Worm (Caenorhabditis elegans) whole organism, mixed stage, embryonic: ENCODE data around the gene F31E3.6.
A peak's percentile ranks its signal among the peaks of the same experiment; 100 is the strongest.

ENCODE experiments used
- M03D4.4 ChIP-seq: sonication (generic microtip); optimal IDR thresholded peaks from 2 replicates; lab custom pipeline; 2017; ENCODE audit warnings: mild to moderate bottlenecking, missing genetic modification characterization, missing compliant biosample characterization
- bed-3 ChIP-seq: fragments of 200-800 bp; sonication (Bioruptor generic); optimal IDR thresholded peaks from 3 replicates; lab custom pipeline; 2018; ENCODE audit warnings: mild to moderate bottlenecking, missing genetic modification characterization, moderate library complexity, missing compliant biosample characterization
- blmp-1 ChIP-seq: fragments of 150-350 bp; optimal IDR thresholded peaks from 2 replicates; lab custom pipeline; 2014; ENCODE audit warnings: missing biosample characterization, missing genetic modification characterization
- ceh-39 ChIP-seq: fragments of 150-350 bp; optimal IDR thresholded peaks from 2 replicates; lab custom pipeline; 2014; ENCODE audit warnings: missing biosample characterization, missing genetic modification characterization
- ceh-43 ChIP-seq: fragments of 200-800 bp; sonication (Bioruptor generic); optimal IDR thresholded peaks from 2 replicates; lab custom pipeline; 2018; ENCODE audit warnings: mild to moderate bottlenecking, missing genetic modification characterization, moderate library complexity, missing compliant biosample characterization
- ceh-83 ChIP-seq: fragments of 200-800 bp; sonication (Bioruptor generic); optimal IDR thresholded peaks from 2 replicates; lab custom pipeline; 2018; ENCODE audit warnings: mild to moderate bottlenecking, missing genetic modification characterization, missing compliant biosample characterization
- ces-1 ChIP-seq: fragments of 150-350 bp; optimal IDR thresholded peaks from 2 replicates; lab custom pipeline; 2014; ENCODE audit warnings: missing biosample characterization, missing genetic modification reagents, missing genetic modification characterization
- cnd-1 ChIP-seq: fragments of 200-800 bp; sonication (Bioruptor generic); optimal IDR thresholded peaks from 2 replicates; lab custom pipeline; 2018; ENCODE audit warnings: mild to moderate bottlenecking, missing genetic modification characterization, missing compliant biosample characterization
- drap-1 ChIP-seq: fragments of 200-800 bp; sonication (Bioruptor generic); optimal IDR thresholded peaks from 3 replicates; lab custom pipeline; 2018; ENCODE audit warnings: mild to moderate bottlenecking, missing genetic modification characterization, missing compliant biosample characterization
- elt-1 ChIP-seq: sonication (generic microtip); optimal IDR thresholded peaks from 2 replicates; lab custom pipeline; 2017; ENCODE audit warnings: missing genetic modification characterization, mild to moderate bottlenecking, missing compliant biosample characterization, antibody characterized with exemption, moderate library complexity, borderline replicate concordance; ENCODE audit not compliant: insufficient read depth
- elt-3 ChIP-seq: fragments of 150-350 bp; optimal IDR thresholded peaks from 2 replicates; lab custom pipeline; 2014; ENCODE audit warnings: missing biosample characterization, missing genetic modification characterization
- ham-2 ChIP-seq: fragments of 200-800 bp; sonication (Bioruptor generic); optimal IDR thresholded peaks from 2 replicates; lab custom pipeline; 2018; ENCODE audit warnings: mild to moderate bottlenecking, missing genetic modification characterization, missing compliant biosample characterization
- hlh-1 ChIP-seq: fragments of 150-350 bp; optimal IDR thresholded peaks from 2 replicates; lab custom pipeline; 2014; ENCODE audit warnings: missing biosample characterization, missing genetic modification reagents, missing genetic modification characterization
- lin-13 ChIP-seq: fragments of 150-350 bp; optimal IDR thresholded peaks from 2 replicates; lab custom pipeline; 2014; ENCODE audit warnings: missing biosample characterization, missing genetic modification characterization
- lin-32 ChIP-seq: fragments of 200-800 bp; sonication (Bioruptor generic); optimal IDR thresholded peaks from 2 replicates; lab custom pipeline; 2018; ENCODE audit warnings: mild to moderate bottlenecking, missing genetic modification characterization, missing compliant biosample characterization
- lsy-2 ChIP-seq: fragments of 150-350 bp; optimal IDR thresholded peaks from 2 replicates; lab custom pipeline; 2014; ENCODE audit warnings: missing biosample characterization, missing genetic modification characterization
- mab-5 ChIP-seq: fragments of 150-350 bp; optimal IDR thresholded peaks from 2 replicates; lab custom pipeline; 2014; ENCODE audit warnings: missing biosample characterization, missing genetic modification characterization
- mep-1 ChIP-seq: fragments of 150-350 bp; optimal IDR thresholded peaks from 2 replicates; lab custom pipeline; 2017; ENCODE audit warnings: missing biosample characterization, missing genetic modification reagents, missing genetic modification characterization, inconsistent platforms
- mls-2 ChIP-seq: sonication (generic microtip); optimal IDR thresholded peaks from 2 replicates; lab custom pipeline; 2016; ENCODE audit warnings: mild to moderate bottlenecking, missing genetic modification characterization, moderate library complexity, missing compliant biosample characterization
- nhr-12 ChIP-seq: fragments of 150-350 bp; optimal IDR thresholded peaks from 2 replicates; lab custom pipeline; 2014; ENCODE audit warnings: missing biosample characterization, missing genetic modification characterization
- nhr-2 ChIP-seq: fragments of 150-350 bp; optimal IDR thresholded peaks from 2 replicates; lab custom pipeline; 2014; ENCODE audit warnings: missing biosample characterization, missing genetic modification characterization
- nhr-237 ChIP-seq: fragments of 150-350 bp; optimal IDR thresholded peaks from 2 replicates; lab custom pipeline; 2014; ENCODE audit warnings: missing biosample characterization, missing genetic modification characterization
- nhr-28 ChIP-seq: fragments of 150-350 bp; optimal IDR thresholded peaks from 2 replicates; lab custom pipeline; 2014; ENCODE audit warnings: missing biosample characterization, missing genetic modification characterization
- nhr-76 ChIP-seq: sonication (generic microtip); optimal IDR thresholded peaks from 2 replicates; lab custom pipeline; 2017; ENCODE audit warnings: missing biosample characterization, missing genetic modification characterization
- pha-4 ChIP-seq: fragments of 150-350 bp; optimal IDR thresholded peaks from 2 replicates; lab custom pipeline; 2018; ENCODE audit warnings: missing biosample characterization, missing genetic modification reagents, missing genetic modification characterization
- sem-2 ChIP-seq: fragments of 200-800 bp; sonication (Bioruptor generic); optimal IDR thresholded peaks from 2 replicates; lab custom pipeline; 2018; ENCODE audit warnings: mild to moderate bottlenecking, missing genetic modification characterization, missing compliant biosample characterization
- snpc-4 ChIP-seq: fragments of 150-350 bp; optimal IDR thresholded peaks from 2 replicates; lab custom pipeline; 2014; ENCODE audit warnings: missing biosample characterization, missing genetic modification characterization
- sptf-1 ChIP-seq: sonication (generic microtip); optimal IDR thresholded peaks from 2 replicates; lab custom pipeline; 2017; ENCODE audit warnings: mild to moderate bottlenecking, missing genetic modification characterization, moderate library complexity, missing compliant biosample characterization
- tbx-8 ChIP-seq: fragments of 200-800 bp; sonication (Bioruptor generic); optimal IDR thresholded peaks from 2 replicates; lab custom pipeline; 2018; ENCODE audit warnings: mild to moderate bottlenecking, missing genetic modification characterization, moderate library complexity, missing compliant biosample characterization
- unc-120 ChIP-seq: sonication (generic microtip); optimal IDR thresholded peaks from 2 replicates; lab custom pipeline; 2017; ENCODE audit warnings: missing genetic modification characterization, missing compliant biosample characterization; ENCODE audit not compliant: poor library complexity, severe bottlenecking
- unc-39 ChIP-seq: fragments of 150-350 bp; optimal IDR thresholded peaks from 2 replicates; lab custom pipeline; 2014; ENCODE audit warnings: missing biosample characterization, missing genetic modification characterization
- unc-62 ChIP-seq: fragments of 150-350 bp; optimal IDR thresholded peaks from 2 replicates; lab custom pipeline; 2014; ENCODE audit warnings: missing biosample characterization, missing genetic modification reagents, missing genetic modification characterization
- zip-8 ChIP-seq: fragments of 150-350 bp; optimal IDR thresholded peaks from 2 replicates; lab custom pipeline; 2014; ENCODE audit warnings: missing biosample characterization, missing genetic modification characterization
- ztf-11 ChIP-seq: fragments of 150-350 bp; optimal IDR thresholded peaks from 2 replicates; lab custom pipeline; 2014; ENCODE audit warnings: missing biosample characterization, missing genetic modification characterization

The F31E3.6 gene

ce11 chrIII:6968655-6969054, 13.2 kb upstream of the F31E3.6 start:
- TF ChIP-seq lin-13 (tag; lab: Kevin White, UChicago) (no peak), snpc-4 (tag; lab: Kevin White, UChicago) (no peak)

- TF ChIP-seq snpc-4 (tag; lab: Kevin White, UChicago) (no peak), pha-4 (no peak), ces-1 (GFP tag; lab: Kevin White, UChicago) (no peak), lin-13 (tag; lab: Kevin White, UChicago) (no peak), sptf-1 (tag; lab: Kevin White, UChicago) (no peak), ceh-83 (GFP tag; lab: Kevin White, UChicago) (no peak), zip-8 (tag; lab: Kevin White, UChicago) (no peak), nhr-28 (tag; lab: Kevin White, UChicago) (no peak), sem-2 (no peak), tbx-8 (GFP tag; lab: Kevin White, UChicago) (no peak), mls-2 (tag; lab: Kevin White, UChicago) (no peak), unc-62 (no peak), lsy-2 (tag; lab: Kevin White, UChicago) (no peak), mep-1 (tag; lab: Kevin White, UChicago) (no peak), elt-1 (tag; lab: Kevin White, UChicago) (no peak), lin-32 (GFP tag; lab: Kevin White, UChicago) (no peak), elt-3 (no peak), ceh-43 (no peak), ztf-11 (tag; lab: Kevin White, UChicago) (no peak), nhr-76 (tag; lab: Kevin White, UChicago) (no peak)
Observed at ce11 chrIII:6969090-6969489, 12.8 kb upstream of the F31E3.6 start, which contains the start of gene F31E3.12. F31E3.12 (plus strand) TSS chrIII:6969390.

DNA sequence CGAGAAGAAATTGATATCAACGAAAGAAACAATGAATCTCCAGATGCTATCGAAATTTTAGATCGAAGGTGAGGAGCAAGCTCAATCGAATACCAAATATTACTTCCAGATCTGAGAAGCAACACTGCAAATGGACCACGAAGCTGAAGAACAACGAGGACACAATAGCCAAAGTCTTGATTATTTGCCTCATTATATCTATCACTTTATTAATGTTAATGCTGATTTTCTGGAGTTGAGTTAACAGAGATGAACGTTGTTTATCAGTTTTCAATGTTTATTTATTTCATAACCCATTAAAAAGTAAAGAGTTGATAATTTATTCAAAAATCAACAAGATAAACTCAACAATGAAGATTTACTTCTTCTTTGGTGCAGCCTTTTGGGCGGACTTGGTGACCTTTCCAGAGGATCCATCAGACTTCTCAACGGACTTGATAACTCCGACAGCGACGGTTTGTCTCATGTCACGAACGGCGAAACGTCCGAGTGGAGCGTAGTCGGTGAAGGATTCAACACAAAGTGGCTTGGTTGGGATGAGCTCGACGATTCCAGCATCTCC, 12.0 kb upstream of the F31E3.6 start:
- no peak for TF ChIP-seq hlh-1
- TF ChIP-seq sem-2, result no peak
- no peak for TF ChIP-seq snpc-4 (tag; lab: Kevin White, UChicago)
- no peak for TF ChIP-seq nhr-76 (tag; lab: Kevin White, UChicago)
- TF ChIP-seq ceh-43, result no peak
- TF ChIP-seq sptf-1 (tag; lab: Kevin White, UChicago), result no peak
- TF ChIP-seq blmp-1 (tag; lab: Kevin White, UChicago), result no peak
- TF ChIP-seq pha-4, result no peak
- TF ChIP-seq zip-8 (tag; lab: Kevin White, UChicago), result no peak

- TF ChIP-seq ztf-11 (tag; lab: Kevin White, UChicago), result no peak
- TF ChIP-seq blmp-1 (tag; lab: Kevin White, UChicago), result no peak
- no peak for TF ChIP-seq nhr-28 (tag; lab: Kevin White, UChicago)
- no peak for TF ChIP-seq zip-8 (tag; lab: Kevin White, UChicago)
- TF ChIP-seq ham-2 (GFP tag; lab: Kevin White, UChicago), result no peak
- TF ChIP-seq ceh-83 (GFP tag; lab: Kevin White, UChicago), result no peak
- no peak for TF ChIP-seq ceh-43
- TF ChIP-seq snpc-4 (tag; lab: Kevin White, UChicago), result no peak
- TF ChIP-seq sptf-1 (tag; lab: Kevin White, UChicago), result no peak
- no peak for TF ChIP-seq unc-62
- TF ChIP-seq M03D4.4, result no peak
- TF ChIP-seq drap-1 (GFP tag; lab: Kevin White, UChicago), result no peak
- TF ChIP-seq nhr-237 (tag; lab: Kevin White, UChicago), result no peak
- no peak for TF ChIP-seq bed-3 (GFP tag; lab: Kevin White, UChicago)
- TF ChIP-seq unc-120 (tag; lab: Kevin White, UChicago), result no peak
Observed at ce11 chrIII:6970744-6971143, 11.1 kb upstream of the F31E3.6 start.

ce11 chrIII:6971662-6972284, 10.1 kb upstream of the F31E3.6 start, which contains the start of the genes eef-1A.1 and rfc-4:
eef-1A.1 (minus strand) TSS chrIII:6971712.
rfc-4 (plus strand) TSS chrIII:6972253.
- TF ChIP-seq mab-5 (tag; lab: Kevin White, UChicago), result peak; percentile 75
- peak; percentile 71 for TF ChIP-seq drap-1 (GFP tag; lab: Kevin White, UChicago)
- peak; percentile 80 for TF ChIP-seq nhr-2 (tag; lab: Kevin White, UChicago)
- no peak for TF ChIP-seq lin-32 (GFP tag; lab: Kevin White, UChicago)
- TF ChIP-seq lsy-2 (tag; lab: Kevin White, UChicago), result peak; percentile 100
- no peak for TF ChIP-seq zip-8 (tag; lab: Kevin White, UChicago)
- TF ChIP-seq elt-3, result peak; percentile 63
- peak; percentile 91 for TF ChIP-seq lin-13 (tag; lab: Kevin White, UChicago)
- TF ChIP-seq unc-39, result no peak
- no peak for TF ChIP-seq snpc-4 (tag; lab: Kevin White, UChicago)
- TF ChIP-seq blmp-1 (tag; lab: Kevin White, UChicago), result peak; percentile 19
- TF ChIP-seq pha-4, result peak; percentile 97
- TF ChIP-seq unc-120 (tag; lab: Kevin White, UChicago), result peak; percentile 76
- TF ChIP-seq nhr-28 (tag; lab: Kevin White, UChicago), result no peak
- TF ChIP-seq M03D4.4, result peak; percentile 73
- TF ChIP-seq ceh-43, result peak; percentile 39
- peak; percentile 87 for TF ChIP-seq sptf-1 (tag; lab: Kevin White, UChicago)
- TF ChIP-seq ceh-39 (tag; lab: Kevin White, UChicago), result peak; percentile 97
- peak; percentile 58 for TF ChIP-seq mls-2 (tag; lab: Kevin White, UChicago)
- peak; percentile 18 for TF ChIP-seq bed-3 (GFP tag; lab: Kevin White, UChicago)
- no peak for TF ChIP-seq sem-2
- no peak for TF ChIP-seq tbx-8 (GFP tag; lab: Kevin White, UChicago)
- peak; percentile 31 for TF ChIP-seq cnd-1 (tag; lab: Kevin White, UChicago)
- TF ChIP-seq hlh-1, result peak; percentile 83
- TF ChIP-seq elt-1 (tag; lab: Kevin White, UChicago), result no peak
- no peak for TF ChIP-seq nhr-76 (tag; lab: Kevin White, UChicago)
- TF ChIP-seq nhr-237 (tag; lab: Kevin White, UChicago), result peak; percentile 96
- TF ChIP-seq nhr-12 (tag; lab: Kevin White, UChicago), result no peak
- peak; percentile 79 for TF ChIP-seq ztf-11 (tag; lab: Kevin White, UChicago)
- peak; percentile 97 for TF ChIP-seq mep-1 (tag; lab: Kevin White, UChicago)
- peak; percentile 85 for TF ChIP-seq unc-62
